Worm (Caenorhabditis elegans) whole organism, L3 larva: Measurements from ENCODE around the gene plrg-1.

Experiments
- aly-2 ChIP-seq: fragments of 150-350 bp; optimal IDR thresholded peaks from 2 replicates; lab custom pipeline; 2014; ENCODE audit warnings: missing biosample characterization, missing genetic modification characterization
- ama-1 ChIP-seq: fragments of 150-350 bp; optimal IDR thresholded peaks from 2 replicates; lab custom pipeline; 2018
- ceh-16 ChIP-seq: sonication (generic microtip); optimal IDR thresholded peaks from 2 replicates; lab custom pipeline; 2017; ENCODE audit warnings: missing biosample characterization, missing genetic modification characterization
- ceh-82 ChIP-seq: fragments of 150-350 bp; optimal IDR thresholded peaks from 2 replicates; lab custom pipeline; 2014; ENCODE audit warnings: missing biosample characterization, missing genetic modification characterization
- ceh-9 ChIP-seq: sonication (generic microtip); optimal IDR thresholded peaks from 2 replicates; lab custom pipeline; 2018; ENCODE audit warnings: missing biosample characterization, missing genetic modification characterization
- daf-12 ChIP-seq: fragments of 150-350 bp; optimal IDR thresholded peaks from 2 replicates; lab custom pipeline; 2014; ENCODE audit warnings: missing biosample characterization, missing genetic modification reagents, missing genetic modification characterization
- egl-27 ChIP-seq: sonication (generic microtip); optimal IDR thresholded peaks from 4 replicates; lab custom pipeline; 2017; ENCODE audit warnings: missing biosample characterization, missing genetic modification reagents, missing genetic modification characterization
- egl-5 ChIP-seq: fragments of 150-350 bp; optimal IDR thresholded peaks from 2 replicates; lab custom pipeline; 2017; ENCODE audit warnings: missing biosample characterization, missing genetic modification reagents, missing genetic modification characterization, inconsistent platforms
- elt-2 ChIP-seq: sonication (generic microtip); optimal IDR thresholded peaks from 2 replicates; lab custom pipeline; 2016; ENCODE audit warnings: missing genetic modification reagents, mild to moderate bottlenecking, missing genetic modification characterization, missing compliant biosample characterization
- eor-1 ChIP-seq, 2 experiments: fragments of 150-350 bp; optimal IDR thresholded peaks; 2 replicates each; lab custom pipeline; 2014 to 2018; ENCODE audit warnings: missing biosample characterization in 2 of 2, missing genetic modification characterization in 2 of 2
- fkh-10 ChIP-seq: sonication (generic microtip); optimal IDR thresholded peaks from 2 replicates; lab custom pipeline; 2017; ENCODE audit warnings: missing biosample characterization, missing genetic modification reagents, missing genetic modification characterization
- fos-1 ChIP-seq: fragments of 150-350 bp; optimal IDR thresholded peaks from 2 replicates; lab custom pipeline; 2014; ENCODE audit warnings: missing biosample characterization, missing genetic modification characterization
- jun-1 ChIP-seq: fragments of 150-350 bp; optimal IDR thresholded peaks from 2 replicates; lab custom pipeline; 2014; ENCODE audit warnings: missing biosample characterization, missing genetic modification reagents, missing genetic modification characterization
- lin-39 ChIP-seq: fragments of 150-350 bp; optimal IDR thresholded peaks from 2 replicates; lab custom pipeline; 2018; ENCODE audit warnings: missing biosample characterization, missing genetic modification reagents, missing genetic modification characterization
- nfya-1 ChIP-seq: sonication (generic microtip); optimal IDR thresholded peaks from 2 replicates; lab custom pipeline; 2017; ENCODE audit warnings: missing genetic modification characterization, mild to moderate bottlenecking, missing compliant biosample characterization, antibody characterized with exemption, moderate library complexity; ENCODE audit not compliant: insufficient read depth
- nhr-11 ChIP-seq: fragments of 150-350 bp; optimal IDR thresholded peaks from 2 replicates; lab custom pipeline; 2014; ENCODE audit warnings: missing biosample characterization, missing genetic modification characterization
- nhr-23 ChIP-seq: fragments of 150-350 bp; optimal IDR thresholded peaks from 2 replicates; lab custom pipeline; 2014; ENCODE audit warnings: missing biosample characterization, missing genetic modification reagents, missing genetic modification characterization
- nhr-237 ChIP-seq: fragments of 150-350 bp; optimal IDR thresholded peaks from 2 replicates; lab custom pipeline; 2014; ENCODE audit warnings: missing biosample characterization, missing genetic modification characterization
- nhr-25 ChIP-seq: sonication (generic microtip); optimal IDR thresholded peaks from 2 replicates; lab custom pipeline; 2017; ENCODE audit warnings: missing biosample characterization, missing genetic modification characterization
- nhr-28 ChIP-seq: fragments of 150-350 bp; optimal IDR thresholded peaks from 2 replicates; lab custom pipeline; 2014; ENCODE audit warnings: missing biosample characterization, missing genetic modification characterization
- nhr-67 ChIP-seq: fragments of 150-350 bp; optimal IDR thresholded peaks from 2 replicates; lab custom pipeline; 2014; ENCODE audit warnings: missing biosample characterization, missing genetic modification characterization
- nhr-77 ChIP-seq: fragments of 150-350 bp; optimal IDR thresholded peaks from 2 replicates; lab custom pipeline; 2014; ENCODE audit warnings: missing biosample characterization, missing genetic modification characterization
- pha-4 ChIP-seq: fragments of 150-350 bp; optimal IDR thresholded peaks from 2 replicates; lab custom pipeline; 2014; ENCODE audit warnings: missing biosample characterization, missing genetic modification reagents, missing genetic modification characterization
- pqm-1 ChIP-seq: fragments of 150-350 bp; optimal IDR thresholded peaks from 2 replicates; lab custom pipeline; 2017; ENCODE audit warnings: missing biosample characterization, missing genetic modification characterization, inconsistent platforms
- sea-2 ChIP-seq: fragments of 150-350 bp; sonication (generic microtip); optimal IDR thresholded peaks from 4 replicates; lab custom pipeline; 2014; ENCODE audit warnings: missing biosample characterization, missing genetic modification reagents, missing genetic modification characterization
- skn-1 ChIP-seq: fragments of 150-350 bp; optimal IDR thresholded peaks from 2 replicates; lab custom pipeline; 2014; ENCODE audit warnings: missing biosample characterization, missing genetic modification characterization
- unc-62 ChIP-seq: fragments of 150-350 bp; sonication (generic microtip); optimal IDR thresholded peaks from 4 replicates; lab custom pipeline; 2014; ENCODE audit warnings: missing biosample characterization, missing genetic modification reagents, missing genetic modification characterization
- zag-1 ChIP-seq: fragments of 150-350 bp; optimal IDR thresholded peaks from 2 replicates; lab custom pipeline; 2014; ENCODE audit warnings: missing biosample characterization, missing genetic modification characterization
- ztf-11 ChIP-seq: fragments of 150-350 bp; optimal IDR thresholded peaks from 2 replicates; lab custom pipeline; 2014; ENCODE audit warnings: missing biosample characterization, missing genetic modification characterization

plrg-1 gene

ce11 chrV:10856901-10857637 lies 49.4 kb upstream of the plrg-1 start:
- peak; percentile 23 for TF ChIP-seq fkh-10 (GFP tag; lab: Kevin White, UChicago)
- peak; percentile 47 for TF ChIP-seq ama-1
- TF ChIP-seq pha-4 (tag; lab: Kevin White, UChicago) = peak; percentile 78
- TF ChIP-seq nhr-11 = peak; percentile 64
- peak; percentile 10 for TF ChIP-seq jun-1
- no peak for TF ChIP-seq ceh-16 (tag; lab: Kevin White, UChicago)
- TF ChIP-seq pqm-1 (tag; lab: Kevin White, UChicago) = peak; percentile 58
- no peak for TF ChIP-seq nhr-237
- no peak for TF ChIP-seq eor-1 (tag; optimal IDR thresholded peaks at IDR 0.05; lab: Kevin White, UChicago)
- peak; percentile 10 for TF ChIP-seq nhr-25
- peak; percentile 49 for TF ChIP-seq lin-39
- TF ChIP-seq nfya-1 = peak; percentile 15
- TF ChIP-seq elt-2 (tag; lab: Kevin White, UChicago) = peak; percentile 42

DNA sequence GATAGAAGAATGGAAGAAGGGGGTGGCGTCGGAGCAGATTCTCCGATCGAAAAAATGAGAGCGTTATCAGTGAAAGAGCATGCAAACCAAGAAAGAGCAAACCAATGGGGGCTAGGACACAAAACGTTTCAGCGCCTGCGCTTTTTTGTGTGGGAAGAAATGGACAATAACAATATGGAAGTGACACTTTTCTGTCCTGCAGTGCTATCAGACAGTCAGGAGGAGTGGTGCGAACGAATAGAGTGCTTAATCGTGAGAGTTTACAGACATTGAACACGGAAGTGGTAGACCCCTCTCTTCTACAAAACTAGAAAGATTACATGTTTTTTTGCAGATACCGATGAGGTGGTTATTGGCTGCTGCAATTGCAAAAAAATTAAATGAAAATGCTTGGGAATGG lies 47.7 kb upstream of the plrg-1 start:
- TF ChIP-seq ceh-82 (tag; lab: Kevin White, UChicago) = no peak
- TF ChIP-seq pha-4 (tag; lab: Kevin White, UChicago) = peak; percentile 26
- TF ChIP-seq ama-1 = no peak
- TF ChIP-seq egl-27 (tag; lab: Kevin White, UChicago) = peak; percentile 35
- no peak for TF ChIP-seq nhr-237
- peak; percentile 94 for TF ChIP-seq pqm-1 (tag; lab: Kevin White, UChicago)
- TF ChIP-seq lin-39 = no peak
- TF ChIP-seq jun-1 = peak; percentile 68
- TF ChIP-seq ceh-9 = no peak
- peak; percentile 91 for TF ChIP-seq elt-2 (tag; lab: Kevin White, UChicago)
- TF ChIP-seq fos-1 = no peak
- no peak for TF ChIP-seq skn-1 (tag; lab: Kevin White, UChicago)
- peak; percentile 1 for TF ChIP-seq nfya-1
- TF ChIP-seq, all 47 proteins: peak for 6

DNA sequence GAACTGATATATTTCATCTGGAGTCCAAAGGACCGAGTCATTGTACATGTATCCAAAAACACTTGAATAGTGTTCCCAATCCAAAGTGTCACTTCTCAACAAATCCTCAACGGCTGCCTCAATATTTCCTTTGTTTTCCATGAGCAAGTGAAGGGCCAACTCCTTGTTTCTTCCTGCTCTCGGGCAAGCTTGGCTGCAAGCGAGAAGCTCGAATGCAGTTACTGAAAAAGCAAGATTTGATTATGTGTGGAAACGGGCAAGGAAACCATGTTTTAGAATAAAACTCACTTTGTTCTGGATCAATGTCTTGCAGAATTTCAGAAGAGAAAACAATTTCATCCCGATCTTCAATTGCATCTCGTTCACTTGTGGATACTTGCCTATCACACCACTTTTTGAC lies 46.5 kb upstream of the plrg-1 start:
- TF ChIP-seq nhr-67 (tag; lab: Kevin White, UChicago) (no peak), zag-1 (tag; lab: Kevin White, UChicago) (no peak), fos-1 (no peak), nhr-237 (no peak), sea-2 (no peak), nhr-23 (tag; lab: Kevin White, UChicago) (no peak), nhr-77 (tag; lab: Kevin White, UChicago) (no peak)

DNA sequence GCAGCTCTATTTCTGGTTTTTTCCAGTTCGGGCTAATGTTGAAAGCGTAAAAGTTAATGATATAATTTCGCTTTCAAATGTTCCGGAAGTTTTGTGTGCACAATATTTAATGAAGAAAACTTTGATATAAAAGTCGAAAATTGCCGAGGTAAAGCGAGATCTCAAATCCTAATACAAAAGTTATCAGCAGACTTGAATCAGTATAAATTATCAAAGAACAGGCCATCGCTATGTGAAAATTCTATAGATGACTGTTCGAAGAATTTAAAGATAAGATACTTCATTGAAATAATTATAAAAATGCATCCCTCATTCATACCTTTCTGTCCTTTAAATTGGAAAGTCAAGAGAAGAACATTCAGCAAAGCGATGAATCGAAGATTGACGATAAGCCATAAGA lies 39.2 kb upstream of the plrg-1 start, which contains the start of gene C29A12.6:
Gene C29A12.6, plus strand, starts transcription at position 301 of the 400 bp plus-strand sequence.
- no peak for TF ChIP-seq elt-2 (tag; lab: Kevin White, UChicago)
- no peak for TF ChIP-seq nhr-11
- no peak for TF ChIP-seq nhr-77 (tag; lab: Kevin White, UChicago)
- no peak for TF ChIP-seq zag-1 (tag; lab: Kevin White, UChicago)
- no peak for TF ChIP-seq nhr-23 (tag; lab: Kevin White, UChicago)
- TF ChIP-seq pqm-1 (tag; lab: Kevin White, UChicago) = no peak
- TF ChIP-seq nhr-28 (tag; lab: Kevin White, UChicago) = no peak

ce11 chrV:10839398-10839797 lies 31.7 kb upstream of the plrg-1 start:
- no peak for TF ChIP-seq ceh-16 (tag; lab: Kevin White, UChicago)
- TF ChIP-seq egl-5 = no peak
- no peak for TF ChIP-seq ztf-11 (tag; lab: Kevin White, UChicago)
- no peak for TF ChIP-seq aly-2 (tag; lab: Kevin White, UChicago)

- no peak for TF ChIP-seq unc-62 (GFP tag; lab: Kevin White, UChicago)
- no peak for TF ChIP-seq fos-1
- peak; percentile 39 for TF ChIP-seq lin-39
Measured at ce11 chrV:10838204-10838603, 30.5 kb upstream of the plrg-1 start.

ce11 chrV:10834682-10835219 lies 27.0 kb upstream of the plrg-1 start:
- peak; percentile 53 for TF ChIP-seq egl-5
- TF ChIP-seq eor-1 (tag; optimal IDR thresholded peaks at IDR 0.05; lab: Kevin White, UChicago) = no peak
- TF ChIP-seq nfya-1 = peak; percentile 11
- TF ChIP-seq daf-12 (tag; lab: Kevin White, UChicago) = no peak
- no peak for TF ChIP-seq nhr-28 (tag; lab: Kevin White, UChicago)
